Worm (Caenorhabditis elegans) whole organism, young adult: ENCODE data around the gene unc-61.

Source experiments
- B0035.1 ChIP-seq: sonication (generic microtip); optimal IDR thresholded peaks from 2 replicates; lab custom pipeline; 2016; ENCODE audit warnings: missing genetic modification characterization, mild to moderate bottlenecking, missing compliant biosample characterization, missing genotype, missing genetic modification reagents
- B0336.3 ChIP-seq: fragments of 200-800 bp; sonication (Bioruptor generic); IDR thresholded peaks from 2 replicates; pipeline ENCODE4 v1.3.6; 2022; ENCODE audit warnings: missing genetic modification characterization, missing compliant biosample characterization
- C06A6.2 ChIP-seq: fragments of 200-800 bp; sonication (Bioruptor generic); conservative IDR thresholded peaks from 2 replicates; pipeline ENCODE4 v1.3.6; 2022; ENCODE audit warnings: missing genetic modification characterization, missing compliant biosample characterization
- D2030.7 ChIP-seq: fragments of 200-800 bp; sonication (Bioruptor generic); IDR thresholded peaks from 2 replicates; pipeline ENCODE4 v1.3.6; 2022; ENCODE audit warnings: missing genetic modification reagents, missing genetic modification characterization, missing compliant biosample characterization
- F49E8.2 ChIP-seq: sonication (generic microtip); optimal IDR thresholded peaks from 3 replicates; lab custom pipeline; 2017; ENCODE audit warnings: missing genetic modification characterization, mild to moderate bottlenecking, missing compliant biosample characterization, antibody characterized with exemption, moderate library complexity; ENCODE audit not compliant: insufficient read depth
- K11D2.4 ChIP-seq: fragments of 200-800 bp; sonication (Bioruptor generic); IDR thresholded peaks from 2 replicates; pipeline ENCODE4 v1.3.6; 2022; ENCODE audit warnings: missing genetic modification reagents, missing genetic modification characterization, missing compliant biosample characterization
- T07F8.4 ChIP-seq: sonication (generic microtip); optimal IDR thresholded peaks from 2 replicates; lab custom pipeline; 2016; ENCODE audit warnings: mild to moderate bottlenecking, missing genetic modification characterization, moderate library complexity, missing compliant biosample characterization
- Y53G8AR.9 ChIP-seq: fragments of 200-800 bp; sonication (Bioruptor generic); conservative IDR thresholded peaks from 2 replicates; pipeline ENCODE4 v1.3.6; 2022; ENCODE audit warnings: missing genetic modification reagents, missing genetic modification characterization, missing compliant biosample characterization
- Y56A3A.18 ChIP-seq: fragments of 200-800 bp; sonication (Bioruptor generic); IDR thresholded peaks from 2 replicates; pipeline ENCODE4 v1.3.6; 2022; ENCODE audit warnings: missing genetic modification reagents, missing genetic modification characterization, missing compliant biosample characterization
- Y67H2A.10 ChIP-seq: fragments of 200-800 bp; sonication (Bioruptor generic); conservative IDR thresholded peaks from 2 replicates; pipeline ENCODE4 v1.3.6; 2022; ENCODE audit warnings: missing genetic modification reagents, missing genetic modification characterization, missing compliant biosample characterization
- Y79H2A.3 ChIP-seq: fragments of 200-800 bp; sonication (Bioruptor generic); conservative IDR thresholded peaks from 2 replicates; pipeline ENCODE4 v1.3.6; 2022; ENCODE audit warnings: missing genetic modification reagents, missing genetic modification characterization, missing compliant biosample characterization
- ZK185.1 ChIP-seq: sonication (generic microtip); optimal IDR thresholded peaks from 2 replicates; lab custom pipeline; 2016; ENCODE audit warnings: mild to moderate bottlenecking, missing genetic modification characterization, missing compliant biosample characterization; ENCODE audit not compliant: poor library complexity, severe bottlenecking
- ama-1 ChIP-seq, 3 experiments: fragments of 150-350 bp in 1 of 3; sonication (generic microtip) in 2 of 3; optimal IDR thresholded peaks; 2 replicates each; lab custom pipeline; 2014 to 2018; ENCODE audit warnings: missing biosample characterization in 2 of 3, missing genetic modification characterization in 2 of 3, missing genetic modification reagents in 2 of 3
- aptf-3 ChIP-seq: fragments of 200-800 bp; sonication (Bioruptor generic); IDR thresholded peaks from 2 replicates; pipeline ENCODE4 v1.3.6; 2022; ENCODE audit warnings: missing genetic modification characterization, missing compliant biosample characterization
- bed-2 ChIP-seq: fragments of 200-800 bp; sonication (Bioruptor generic); IDR thresholded peaks from 2 replicates; pipeline ENCODE4 v1.3.6; 2022; ENCODE audit warnings: missing genetic modification reagents, missing genetic modification characterization, missing compliant biosample characterization
- cebp-1 ChIP-seq, 2 experiments: fragments of 200-800 bp in 1 of 2; sonication (Bioruptor generic) in 1 of 2; sonication (generic microtip) in 1 of 2; IDR thresholded peaks in 1 of 2; optimal IDR thresholded peaks in 1 of 2; 2 replicates each; pipeline versions ENCODE4 v1.3.6 to Lab custom; 2017 to 2022; ENCODE audit warnings: missing compliant biosample characterization in 2 of 2, missing genetic modification characterization in 2 of 2, mild to moderate bottlenecking in 1 of 2, missing genetic modification reagents in 1 of 2, moderate library complexity in 1 of 2
- cebp-2 ChIP-seq: fragments of 200-800 bp; sonication (Bioruptor generic); IDR thresholded peaks from 2 replicates; pipeline ENCODE4 v1.3.6; 2022; ENCODE audit warnings: missing genetic modification characterization, missing compliant biosample characterization
- ceh-40 ChIP-seq: fragments of 200-800 bp; sonication (Bioruptor generic); IDR thresholded peaks from 2 replicates; pipeline ENCODE4 v1.3.6; 2022; ENCODE audit warnings: missing genetic modification characterization, missing compliant biosample characterization
- ceh-91 ChIP-seq: fragments of 200-800 bp; sonication (Bioruptor generic); IDR thresholded peaks from 2 replicates; pipeline ENCODE4 v1.3.6; 2022; ENCODE audit warnings: missing genetic modification reagents, missing genetic modification characterization, missing compliant biosample characterization
- chd-7 ChIP-seq: sonication (generic microtip); optimal IDR thresholded peaks from 2 replicates; lab custom pipeline; 2016; ENCODE audit warnings: mild to moderate bottlenecking, missing genetic modification characterization, moderate library complexity, missing compliant biosample characterization
- dox-1 ChIP-seq: fragments of 200-800 bp; sonication (Bioruptor generic); IDR thresholded peaks from 2 replicates; pipeline ENCODE4 v1.3.6; 2022; ENCODE audit warnings: missing genetic modification reagents, missing genetic modification characterization, missing compliant biosample characterization
- dpl-1 ChIP-seq: fragments of 150-350 bp; optimal IDR thresholded peaks from 2 replicates; lab custom pipeline; 2014; ENCODE audit warnings: missing biosample characterization, missing genetic modification reagents, missing genetic modification characterization
- egl-18 ChIP-seq: fragments of 200-800 bp; sonication (Bioruptor generic); IDR thresholded peaks from 2 replicates; pipeline ENCODE4 v1.3.6; 2022; ENCODE audit warnings: missing genetic modification reagents, missing genetic modification characterization, missing compliant biosample characterization
- egrh-3 ChIP-seq: fragments of 200-800 bp; sonication (Bioruptor generic); IDR thresholded peaks from 2 replicates; pipeline ENCODE4 v1.3.6; 2022; ENCODE audit warnings: missing genetic modification reagents, missing genetic modification characterization, missing compliant biosample characterization
- ets-4 ChIP-seq: fragments of 200-800 bp; sonication (Bioruptor generic); optimal IDR thresholded peaks from 2 replicates; lab custom pipeline; 2018; ENCODE audit warnings: mild to moderate bottlenecking, missing genetic modification characterization, missing compliant biosample characterization
- fkh-3 ChIP-seq: sonication (generic microtip); optimal IDR thresholded peaks from 2 replicates; lab custom pipeline; 2016; ENCODE audit warnings: mild to moderate bottlenecking, missing genetic modification characterization, missing compliant biosample characterization
- gei-17 ChIP-seq: fragments of 200-800 bp; sonication (Bioruptor generic); optimal IDR thresholded peaks from 2 replicates; lab custom pipeline; 2018; ENCODE audit warnings: mild to moderate bottlenecking, missing genetic modification characterization, missing compliant biosample characterization
- him-1 ChIP-seq: sonication (generic microtip); optimal IDR thresholded peaks from 2 replicates; lab custom pipeline; 2016; ENCODE audit warnings: missing genotype, missing genetic modification reagents, missing genetic modification characterization, missing compliant biosample characterization
- hlh-26 ChIP-seq: fragments of 200-800 bp; sonication (Bioruptor generic); conservative IDR thresholded peaks from 2 replicates; pipeline ENCODE4 v1.3.6; 2022; ENCODE audit warnings: missing genetic modification reagents, missing genetic modification characterization, missing compliant biosample characterization
- hmg-20 ChIP-seq: fragments of 200-800 bp; sonication (Bioruptor generic); IDR thresholded peaks from 2 replicates; pipeline ENCODE4 v1.3.6; 2022; ENCODE audit warnings: missing genetic modification reagents, missing genetic modification characterization, missing compliant biosample characterization
- lin-26 ChIP-seq: fragments of 200-800 bp; sonication (Bioruptor generic); IDR thresholded peaks from 2 replicates; pipeline ENCODE4 v1.3.6; 2022; ENCODE audit warnings: missing genetic modification reagents, missing genetic modification characterization, missing compliant biosample characterization
- lin-35 ChIP-seq, 3 experiments: fragments of 150-350 bp in 2 of 3; sonication (generic microtip) in 1 of 3; optimal IDR thresholded peaks; 2 replicates each; lab custom pipeline; 2014 to 2018; ENCODE audit warnings: missing biosample characterization in 3 of 3, missing genetic modification characterization in 3 of 3, missing genetic modification reagents in 3 of 3
- nhr-179 ChIP-seq: sonication (generic microtip); optimal IDR thresholded peaks from 2 replicates; lab custom pipeline; 2016; ENCODE audit warnings: mild to moderate bottlenecking, missing genetic modification characterization, missing compliant biosample characterization
- nhr-27 ChIP-seq: fragments of 200-800 bp; sonication (Bioruptor generic); optimal IDR thresholded peaks from 2 replicates; lab custom pipeline; 2018; ENCODE audit warnings: mild to moderate bottlenecking, missing genetic modification characterization, moderate library complexity, missing compliant biosample characterization
- nhr-80 ChIP-seq: sonication (generic microtip); optimal IDR thresholded peaks from 2 replicates; lab custom pipeline; 2016; ENCODE audit warnings: missing genetic modification characterization, missing compliant biosample characterization
- sdz-38 ChIP-seq: sonication (generic microtip); optimal IDR thresholded peaks from 2 replicates; lab custom pipeline; 2016; ENCODE audit warnings: missing genotype, missing genetic modification characterization, missing compliant biosample characterization
- sea-2 ChIP-seq: fragments of 200-800 bp; sonication (Bioruptor generic); IDR thresholded peaks from 2 replicates; pipeline ENCODE4 v1.3.6; 2022; ENCODE audit warnings: missing genetic modification characterization, missing compliant biosample characterization
- snpc-1.1 ChIP-seq: sonication (generic microtip); optimal IDR thresholded peaks from 2 replicates; lab custom pipeline; 2017; ENCODE audit warnings: missing genetic modification characterization, mild to moderate bottlenecking, missing compliant biosample characterization, antibody characterized with exemption, moderate library complexity, missing genotype, missing genetic modification reagents; ENCODE audit not compliant: insufficient read depth
- snpc-3.4 ChIP-seq: sonication (generic microtip); optimal IDR thresholded peaks from 2 replicates; lab custom pipeline; 2017; ENCODE audit warnings: missing genetic modification characterization, mild to moderate bottlenecking, missing compliant biosample characterization, antibody characterized with exemption, moderate library complexity, missing genotype, missing genetic modification reagents
- snpc-4 ChIP-seq, 5 experiments: fragments of 150-350 bp in 1 of 5; sonication (generic microtip) in 4 of 5; optimal IDR thresholded peaks; 2 replicates each; lab custom pipeline; 2014 to 2018; ENCODE audit warnings: missing genetic modification characterization in 5 of 5, missing biosample characterization in 3 of 5, antibody characterized with exemption in 2 of 5, mild to moderate bottlenecking in 2 of 5, missing compliant biosample characterization in 2 of 5, missing genotype in 2 of 5, moderate library complexity in 2 of 5, missing genetic modification reagents in 1 of 5
- somi-1 ChIP-seq: fragments of 200-800 bp; sonication (Bioruptor generic); optimal IDR thresholded peaks from 2 replicates; lab custom pipeline; 2018; ENCODE audit warnings: mild to moderate bottlenecking, missing genetic modification characterization, missing compliant biosample characterization
- tbp1 ChIP-seq: fragments of 200-800 bp; sonication (Bioruptor generic); optimal IDR thresholded peaks from 2 replicates; lab custom pipeline; 2018; ENCODE audit warnings: mild to moderate bottlenecking, missing genetic modification characterization, missing compliant biosample characterization
- ztf-18 ChIP-seq: sonication (generic microtip); optimal IDR thresholded peaks from 2 replicates; lab custom pipeline; 2016; ENCODE audit warnings: missing genotype, mild to moderate bottlenecking, missing genetic modification characterization, missing compliant biosample characterization
- ztf-28 ChIP-seq: fragments of 200-800 bp; sonication (Bioruptor generic); IDR thresholded peaks from 2 replicates; pipeline ENCODE4 v1.3.6; 2022; ENCODE audit warnings: missing genetic modification reagents, missing genetic modification characterization, missing compliant biosample characterization
- ztf-6 ChIP-seq: fragments of 200-800 bp; sonication (Bioruptor generic); IDR thresholded peaks from 2 replicates; pipeline ENCODE4 v1.3.6; 2022; ENCODE audit warnings: missing genetic modification reagents, missing genetic modification characterization, missing compliant biosample characterization

Gene unc-61

DNA sequence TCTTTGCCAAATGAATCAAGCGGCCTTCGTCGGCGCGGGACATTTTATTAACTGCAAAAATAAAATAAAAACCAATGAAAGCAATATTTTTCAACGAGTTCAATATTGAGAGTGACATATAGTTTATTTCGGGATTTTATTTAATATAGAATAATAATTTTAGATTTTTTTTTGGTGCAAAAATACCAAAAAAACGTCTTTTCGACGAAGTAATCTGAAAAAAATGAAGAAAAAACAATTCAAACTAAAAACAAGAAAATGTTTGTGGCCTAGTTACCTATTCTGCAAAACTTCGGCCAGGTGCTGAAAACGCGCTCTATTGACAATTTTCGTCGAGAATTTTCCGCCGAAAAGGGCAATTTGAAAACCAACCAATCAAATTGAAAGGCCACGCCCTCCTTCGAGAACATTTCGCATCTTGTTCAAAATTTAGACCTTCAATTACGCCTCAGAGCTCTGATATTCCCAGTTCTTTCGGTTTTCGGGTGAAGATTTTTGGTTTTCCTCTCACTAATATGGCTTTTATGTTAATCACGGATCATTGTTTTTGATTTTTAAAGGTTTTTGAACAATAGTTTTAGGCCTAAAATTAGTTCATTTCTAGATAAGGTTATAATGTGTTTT is 48.5 kb downstream of the unc-61 start, which contains the start of gene C47E8.4 (continued):
- TF ChIP-seq K11D2.4 (GFP tag; lab: Robert Waterston, UW) (peak; percentile 94), ztf-6 (GFP tag; lab: Robert Waterston, UW) (peak; percentile 68; the same call in 1 of the 2 replicates), snpc-3.4 (peak; percentile 95), Y67H2A.10 (GFP tag; lab: Robert Waterston, UW) (peak; percentile 93), ztf-28 (GFP tag; lab: Robert Waterston, UW) (peak; percentile 94), lin-35 (GFP tag; optimal IDR thresholded peaks at IDR 0.05; lab: Kevin White, UChicago) (peak in 2 of 3 experiments; percentile 84 to 94), B0035.1 (tag; lab: Kevin White, UChicago) (peak; percentile 89), B0336.3 (GFP tag; lab: Robert Waterston, UW) (peak; percentile 90), gei-17 (GFP tag; lab: Kevin White, UChicago) (peak; percentile 69), ceh-40 (no peak), snpc-4 (GFP tag; optimal IDR thresholded peaks at IDR 0.05; lab: Kevin White, UChicago) (peak; percentile 71), snpc-4 (tag; optimal IDR thresholded peaks at IDR 0.05; lab: Kevin White, UChicago) (peak; percentile 69 to 92 (median 85)), sea-2 (GFP tag; lab: Robert Waterston, UW) (peak; percentile 95), ceh-91 (GFP tag; lab: Robert Waterston, UW) (peak; percentile 93), C06A6.2 (GFP tag; lab: Robert Waterston, UW) (peak; percentile 94), ama-1 (optimal IDR thresholded peaks at IDR 0.05; lab: Kevin White, UChicago) (peak; percentile 53), ama-1 (GFP tag; optimal IDR thresholded peaks at IDR 0.05; lab: Kevin White, UChicago) (no peak), dpl-1 (GFP tag; lab: Kevin White, UChicago) (peak; percentile 63), fkh-3 (tag; lab: Kevin White, UChicago) (no peak), aptf-3 (peak; percentile 75; the same call in 1 of the 2 replicates), bed-2 (GFP tag; lab: Robert Waterston, UW) (peak; percentile 95), nhr-179 (tag; lab: Kevin White, UChicago) (no peak), cebp-1 (GFP tag; IDR thresholded peaks at IDR 0.05; lab: Robert Waterston, UW) (peak; percentile 60; the same call in 1 of the 2 replicates), cebp-1 (tag; optimal IDR thresholded peaks at IDR 0.05; lab: Kevin White, UChicago) (peak; percentile 92), hlh-26 (GFP tag; lab: Robert Waterston, UW) (no peak), nhr-80 (tag; lab: Kevin White, UChicago) (peak; percentile 55), egl-18 (GFP tag; lab: Robert Waterston, UW) (peak; percentile 94), T07F8.4 (peak; percentile 44), ztf-18 (peak; percentile 65), tbp1 (GFP tag; lab: Kevin White, UChicago) (peak; percentile 76), nhr-27 (tag; lab: Kevin White, UChicago) (peak; percentile 92), chd-7 (tag; lab: Kevin White, UChicago) (peak; percentile 94), egrh-3 (GFP tag; lab: Robert Waterston, UW) (peak; percentile 34; the same call in 1 of the 2 replicates), sdz-38 (no peak), somi-1 (GFP tag; lab: Kevin White, UChicago) (peak; percentile 90), ZK185.1 (tag; lab: Kevin White, UChicago) (peak; percentile 97), D2030.7 (peak; percentile 93), cebp-2 (GFP tag; lab: Robert Waterston, UW) (peak; percentile 91; the same call in 1 of the 2 replicates), ets-4 (no peak), lin-26 (GFP tag; lab: Robert Waterston, UW) (no peak), F49E8.2 (peak; percentile 89), Y79H2A.3 (no peak), Y56A3A.18 (GFP tag; lab: Robert Waterston, UW) (peak; percentile 62; the same call in 1 of the 2 replicates), dox-1 (GFP tag; lab: Robert Waterston, UW) (peak; percentile 95), him-1 (tag; lab: Kevin White, UChicago) (peak; percentile 81), Y53G8AR.9 (peak; percentile 95), snpc-1.1 (peak; percentile 32), hmg-20 (GFP tag; lab: Robert Waterston, UW) (peak; percentile 91)
